Worm (Caenorhabditis elegans): Measurements from ENCODE around the gene T10F2.2.

The T10F2.2 gene

ce11 chrIII:5173139-5173538 lies 8.0 kb upstream of the T10F2.2 start, which contains the start of gene emb-1:
TSS of gene emb-1 (plus strand) at chrIII:5173439.
- TF ChIP-seq hnd-1 (tag; optimal IDR thresholded peaks at IDR 0.05) = no peak
- TF ChIP-seq tra-4 (tag; optimal IDR thresholded peaks at IDR 0.05) = no peak
- TF ChIP-seq hmg-4 (GFP tag; optimal IDR thresholded peaks at IDR 0.05) = no peak
- no peak for TF ChIP-seq ceh-36 (tag; optimal IDR thresholded peaks at IDR 0.05)
- no peak for TF ChIP-seq sea-1 (GFP tag; conservative IDR thresholded peaks at IDR 0.05)
- no peak for TF ChIP-seq ets-7 (tag; optimal IDR thresholded peaks at IDR 0.05)
- no peak for TF ChIP-seq ceh-13 (GFP tag; optimal IDR thresholded peaks at IDR 0.05)
- no peak for TF ChIP-seq B0310.2 (tag; optimal IDR thresholded peaks at IDR 0.05)
- no peak for TF ChIP-seq pes-1 (GFP tag; IDR thresholded peaks at IDR 0.05)
- TF ChIP-seq F13C5.2 (tag; optimal IDR thresholded peaks at IDR 0.05) = no peak
- no peak for TF ChIP-seq hmbx-1 (tag; optimal IDR thresholded peaks at IDR 0.05)
- no peak for TF ChIP-seq aly-1 (tag; optimal IDR thresholded peaks at IDR 0.05)
- no peak for TF ChIP-seq tbx-37 (GFP tag; conservative IDR thresholded peaks at IDR 0.05)
- no peak for TF ChIP-seq tbx-11 (GFP tag; IDR thresholded peaks at IDR 0.05)
- no peak for TF ChIP-seq scrt-1 (GFP tag; IDR thresholded peaks at IDR 0.05)
- TF ChIP-seq ama-1 (optimal IDR thresholded peaks at IDR 0.05) = no peak
- TF ChIP-seq flt-1 (GFP tag; IDR thresholded peaks at IDR 0.05) = no peak

ce11 chrIII:5172470-5172869 lies 7.4 kb upstream of the T10F2.2 start, which contains the start of gene K10D2.5:
TSS of gene K10D2.5 (plus strand) at chrIII:5172720.
- TF ChIP-seq pes-1 (GFP tag; IDR thresholded peaks at IDR 0.05) (peak; percentile 88), scrt-1 (GFP tag; IDR thresholded peaks at IDR 0.05) (peak; percentile 60; the same call in 1 of the 2 replicates), ceh-13 (GFP tag; optimal IDR thresholded peaks at IDR 0.05) (peak; percentile 10), hmg-4 (GFP tag; optimal IDR thresholded peaks at IDR 0.05) (peak; percentile 53), tra-4 (tag; optimal IDR thresholded peaks at IDR 0.05) (no peak), tbx-37 (GFP tag; conservative IDR thresholded peaks at IDR 0.05) (peak; percentile 93), hnd-1 (tag; optimal IDR thresholded peaks at IDR 0.05) (peak; percentile 33), ceh-36 (tag; optimal IDR thresholded peaks at IDR 0.05) (peak; percentile 13), ama-1 (optimal IDR thresholded peaks at IDR 0.05) (no peak), aly-1 (tag; optimal IDR thresholded peaks at IDR 0.05) (peak; percentile 16), F13C5.2 (tag; optimal IDR thresholded peaks at IDR 0.05) (peak; percentile 50), flt-1 (GFP tag; IDR thresholded peaks at IDR 0.05) (peak; percentile 75), sea-1 (GFP tag; conservative IDR thresholded peaks at IDR 0.05) (peak; percentile 81), tbx-11 (GFP tag; IDR thresholded peaks at IDR 0.05) (peak; percentile 68; the same call in 1 of the 2 replicates), hmbx-1 (tag; optimal IDR thresholded peaks at IDR 0.05) (no peak), ets-7 (tag; optimal IDR thresholded peaks at IDR 0.05) (peak; percentile 82), B0310.2 (tag; optimal IDR thresholded peaks at IDR 0.05) (peak; percentile 26)

ce11 chrIII:5171945-5172344 lies 6.8 kb upstream of the T10F2.2 start, which contains the start of gene prp-19:
TSS of gene prp-19 (minus strand) at chrIII:5172045.
- TF ChIP-seq ceh-13 (GFP tag; optimal IDR thresholded peaks at IDR 0.05) (no peak), tbx-11 (GFP tag; IDR thresholded peaks at IDR 0.05) (no peak), F13C5.2 (tag; optimal IDR thresholded peaks at IDR 0.05) (no peak), sea-1 (GFP tag; conservative IDR thresholded peaks at IDR 0.05) (no peak), scrt-1 (GFP tag; IDR thresholded peaks at IDR 0.05) (no peak), tra-4 (tag; optimal IDR thresholded peaks at IDR 0.05) (no peak), aly-1 (tag; optimal IDR thresholded peaks at IDR 0.05) (no peak), flt-1 (GFP tag; IDR thresholded peaks at IDR 0.05) (no peak), ama-1 (optimal IDR thresholded peaks at IDR 0.05) (no peak), ets-7 (tag; optimal IDR thresholded peaks at IDR 0.05) (no peak), hnd-1 (tag; optimal IDR thresholded peaks at IDR 0.05) (no peak), pes-1 (GFP tag; IDR thresholded peaks at IDR 0.05) (no peak)

- TF ChIP-seq F13C5.2 (tag; optimal IDR thresholded peaks at IDR 0.05) (no peak), ceh-13 (GFP tag; optimal IDR thresholded peaks at IDR 0.05) (no peak), tbx-37 (GFP tag; conservative IDR thresholded peaks at IDR 0.05) (no peak), tbx-11 (GFP tag; IDR thresholded peaks at IDR 0.05) (no peak), flt-1 (GFP tag; IDR thresholded peaks at IDR 0.05) (no peak), hmg-4 (GFP tag; optimal IDR thresholded peaks at IDR 0.05) (no peak), hmbx-1 (tag; optimal IDR thresholded peaks at IDR 0.05) (no peak), tra-4 (tag; optimal IDR thresholded peaks at IDR 0.05) (no peak), sea-1 (GFP tag; conservative IDR thresholded peaks at IDR 0.05) (no peak)
Measured at ce11 chrIII:5169699-5170098, 4.6 kb upstream of the T10F2.2 start, which contains the start of gene ulp-1. TSS of gene ulp-1 (minus strand) at chrIII:5169799.

ce11 chrIII:5165745-5166144 lies 634 bp upstream of the T10F2.2 start:
- no peak for TF ChIP-seq hmg-4 (GFP tag; optimal IDR thresholded peaks at IDR 0.05)
- TF ChIP-seq aly-1 (tag; optimal IDR thresholded peaks at IDR 0.05) = no peak
- no peak for TF ChIP-seq scrt-1 (GFP tag; IDR thresholded peaks at IDR 0.05)
- no peak for TF ChIP-seq hnd-1 (tag; optimal IDR thresholded peaks at IDR 0.05)
- no peak for TF ChIP-seq pes-1 (GFP tag; IDR thresholded peaks at IDR 0.05)
- TF ChIP-seq hmbx-1 (tag; optimal IDR thresholded peaks at IDR 0.05) = no peak
- TF ChIP-seq ama-1 (optimal IDR thresholded peaks at IDR 0.05) = no peak

- no peak for TF ChIP-seq tra-4 (tag; optimal IDR thresholded peaks at IDR 0.05)
- TF ChIP-seq F13C5.2 (tag; optimal IDR thresholded peaks at IDR 0.05) = no peak
- TF ChIP-seq ama-1 (optimal IDR thresholded peaks at IDR 0.05) = no peak
- no peak for TF ChIP-seq sea-1 (GFP tag; conservative IDR thresholded peaks at IDR 0.05)
- TF ChIP-seq ceh-13 (GFP tag; optimal IDR thresholded peaks at IDR 0.05) = no peak
- TF ChIP-seq ceh-36 (tag; optimal IDR thresholded peaks at IDR 0.05) = no peak
Measured at ce11 chrIII:5162820-5163631, 2.1 kb downstream of the T10F2.2 start, which contains the start of gene gars-1. TSS of gene gars-1 (minus strand) at chrIII:5163627.

- TF ChIP-seq aly-1 (tag; optimal IDR thresholded peaks at IDR 0.05) = no peak
- TF ChIP-seq ceh-36 (tag; optimal IDR thresholded peaks at IDR 0.05) = no peak
- no peak for TF ChIP-seq hnd-1 (tag; optimal IDR thresholded peaks at IDR 0.05)
- no peak for TF ChIP-seq scrt-1 (GFP tag; IDR thresholded peaks at IDR 0.05)
- TF ChIP-seq hmbx-1 (tag; optimal IDR thresholded peaks at IDR 0.05) = no peak
- no peak for TF ChIP-seq flt-1 (GFP tag; IDR thresholded peaks at IDR 0.05)
- no peak for TF ChIP-seq sea-1 (GFP tag; conservative IDR thresholded peaks at IDR 0.05)
- no peak for TF ChIP-seq tra-4 (tag; optimal IDR thresholded peaks at IDR 0.05)
- no peak for TF ChIP-seq pes-1 (GFP tag; IDR thresholded peaks at IDR 0.05)
- no peak for TF ChIP-seq tbx-11 (GFP tag; IDR thresholded peaks at IDR 0.05)
- TF ChIP-seq hmg-4 (GFP tag; optimal IDR thresholded peaks at IDR 0.05) = no peak
- TF ChIP-seq B0310.2 (tag; optimal IDR thresholded peaks at IDR 0.05) = no peak
Measured at ce11 chrIII:5160803-5161202, 4.3 kb downstream of the T10F2.2 start.

All from whole organism, early embryonic.